Worm (Caenorhabditis elegans) whole organism, young adult: ENCODE results near the gene K02A6.2.

ENCODE experiments used
- B0035.1 ChIP-seq: sonication (generic microtip); optimal IDR thresholded peaks from 2 replicates; lab custom pipeline; 2016; ENCODE audit warnings: missing genetic modification characterization, mild to moderate bottlenecking, missing compliant biosample characterization, missing genotype, missing genetic modification reagents
- B0261.1 ChIP-seq: sonication (generic microtip); optimal IDR thresholded peaks from 2 replicates; lab custom pipeline; 2016; ENCODE audit warnings: mild to moderate bottlenecking, missing genetic modification characterization, moderate library complexity, missing compliant biosample characterization
- C06A6.2 ChIP-seq: fragments of 200-800 bp; sonication (Bioruptor generic); conservative IDR thresholded peaks from 2 replicates; pipeline ENCODE4 v1.3.6; 2022; ENCODE audit warnings: missing genetic modification characterization, missing compliant biosample characterization
- D2030.7 ChIP-seq: fragments of 200-800 bp; sonication (Bioruptor generic); IDR thresholded peaks from 2 replicates; pipeline ENCODE4 v1.3.6; 2022; ENCODE audit warnings: missing genetic modification reagents, missing genetic modification characterization, missing compliant biosample characterization
- F22D6.2 ChIP-seq: sonication (generic microtip); optimal IDR thresholded peaks from 2 replicates; lab custom pipeline; 2016; ENCODE audit warnings: mild to moderate bottlenecking, missing genetic modification characterization, missing compliant biosample characterization
- F23B12.7 ChIP-seq: sonication (generic microtip); optimal IDR thresholded peaks from 2 replicates; lab custom pipeline; 2017; ENCODE audit warnings: missing genetic modification characterization, mild to moderate bottlenecking, missing compliant biosample characterization, antibody characterized with exemption, moderate library complexity; ENCODE audit not compliant: insufficient read depth
- F39B2.1 ChIP-seq: fragments of 200-800 bp; sonication (Bioruptor generic); IDR thresholded peaks from 2 replicates; pipeline ENCODE4 v1.3.6; 2022; ENCODE audit warnings: missing genetic modification reagents, missing genetic modification characterization, missing compliant biosample characterization
- F49E8.2 ChIP-seq: sonication (generic microtip); optimal IDR thresholded peaks from 3 replicates; lab custom pipeline; 2017; ENCODE audit warnings: missing genetic modification characterization, mild to moderate bottlenecking, missing compliant biosample characterization, antibody characterized with exemption, moderate library complexity; ENCODE audit not compliant: insufficient read depth
- F57A8.1 ChIP-seq: fragments of 200-800 bp; sonication (Bioruptor generic); optimal IDR thresholded peaks from 2 replicates; lab custom pipeline; 2018; ENCODE audit warnings: mild to moderate bottlenecking, missing genetic modification characterization, moderate library complexity, missing compliant biosample characterization
- F57C9.4 ChIP-seq: sonication (generic microtip); optimal IDR thresholded peaks from 2 replicates; lab custom pipeline; 2017; ENCODE audit warnings: mild to moderate bottlenecking, missing genetic modification characterization, missing compliant biosample characterization
- K12H6.12 ChIP-seq: fragments of 200-800 bp; sonication (Bioruptor generic); optimal IDR thresholded peaks from 2 replicates; lab custom pipeline; 2018; ENCODE audit warnings: mild to moderate bottlenecking, missing genetic modification characterization, missing compliant biosample characterization
- T26A5.8 ChIP-seq: sonication (generic microtip); optimal IDR thresholded peaks from 2 replicates; lab custom pipeline; 2016; ENCODE audit warnings: missing genetic modification characterization, missing compliant biosample characterization
- Y53G8AR.9 ChIP-seq: fragments of 200-800 bp; sonication (Bioruptor generic); conservative IDR thresholded peaks from 2 replicates; pipeline ENCODE4 v1.3.6; 2022; ENCODE audit warnings: missing genetic modification reagents, missing genetic modification characterization, missing compliant biosample characterization
- Y67H2A.10 ChIP-seq: fragments of 200-800 bp; sonication (Bioruptor generic); conservative IDR thresholded peaks from 2 replicates; pipeline ENCODE4 v1.3.6; 2022; ENCODE audit warnings: missing genetic modification reagents, missing genetic modification characterization, missing compliant biosample characterization
- Y79H2A.3 ChIP-seq: fragments of 200-800 bp; sonication (Bioruptor generic); conservative IDR thresholded peaks from 2 replicates; pipeline ENCODE4 v1.3.6; 2022; ENCODE audit warnings: missing genetic modification reagents, missing genetic modification characterization, missing compliant biosample characterization
- akir-1 ChIP-seq: fragments of 200-800 bp; sonication (Bioruptor generic); optimal IDR thresholded peaks from 2 replicates; lab custom pipeline; 2018; ENCODE audit warnings: mild to moderate bottlenecking, missing genetic modification characterization, moderate library complexity, missing compliant biosample characterization
- atf-7 ChIP-seq: sonication (generic microtip); optimal IDR thresholded peaks from 2 replicates; lab custom pipeline; 2017; ENCODE audit warnings: mild to moderate bottlenecking, missing genetic modification characterization, missing compliant biosample characterization
- attf-3 ChIP-seq: fragments of 200-800 bp; sonication (Bioruptor generic); conservative IDR thresholded peaks from 2 replicates; pipeline ENCODE4 v1.3.6; 2022; ENCODE audit warnings: missing genetic modification reagents, missing genetic modification characterization, missing compliant biosample characterization
- ccch-3 ChIP-seq: fragments of 200-800 bp; sonication (Bioruptor generic); optimal IDR thresholded peaks from 2 replicates; lab custom pipeline; 2018; ENCODE audit warnings: mild to moderate bottlenecking, missing genetic modification characterization, missing compliant biosample characterization
- cebp-2 ChIP-seq: fragments of 200-800 bp; sonication (Bioruptor generic); IDR thresholded peaks from 2 replicates; pipeline ENCODE4 v1.3.6; 2022; ENCODE audit warnings: missing genetic modification characterization, missing compliant biosample characterization
- die-1 ChIP-seq: sonication (generic microtip); optimal IDR thresholded peaks from 2 replicates; lab custom pipeline; 2016; ENCODE audit warnings: missing genotype, mild to moderate bottlenecking, missing genetic modification characterization, missing compliant biosample characterization
- egl-18 ChIP-seq: fragments of 200-800 bp; sonication (Bioruptor generic); IDR thresholded peaks from 2 replicates; pipeline ENCODE4 v1.3.6; 2022; ENCODE audit warnings: missing genetic modification reagents, missing genetic modification characterization, missing compliant biosample characterization
- egl-44 ChIP-seq: fragments of 200-800 bp; sonication (Bioruptor generic); IDR thresholded peaks from 2 replicates; pipeline ENCODE4 v1.3.6; 2022; ENCODE audit warnings: missing genetic modification reagents, missing genetic modification characterization, missing compliant biosample characterization
- egrh-3 ChIP-seq: fragments of 200-800 bp; sonication (Bioruptor generic); IDR thresholded peaks from 2 replicates; pipeline ENCODE4 v1.3.6; 2022; ENCODE audit warnings: missing genetic modification reagents, missing genetic modification characterization, missing compliant biosample characterization
- ets-4 ChIP-seq: fragments of 200-800 bp; sonication (Bioruptor generic); optimal IDR thresholded peaks from 2 replicates; lab custom pipeline; 2018; ENCODE audit warnings: mild to moderate bottlenecking, missing genetic modification characterization, missing compliant biosample characterization
- fkh-3 ChIP-seq: sonication (generic microtip); optimal IDR thresholded peaks from 2 replicates; lab custom pipeline; 2016; ENCODE audit warnings: mild to moderate bottlenecking, missing genetic modification characterization, missing compliant biosample characterization
- gei-17 ChIP-seq: fragments of 200-800 bp; sonication (Bioruptor generic); optimal IDR thresholded peaks from 2 replicates; lab custom pipeline; 2018; ENCODE audit warnings: mild to moderate bottlenecking, missing genetic modification characterization, missing compliant biosample characterization
- hlh-12 ChIP-seq: sonication (generic microtip); optimal IDR thresholded peaks from 2 replicates; lab custom pipeline; 2016; ENCODE audit warnings: missing genetic modification characterization, missing compliant biosample characterization
- lag-1 ChIP-seq: fragments of 200-800 bp; sonication (Bioruptor generic); IDR thresholded peaks from 2 replicates; pipeline ENCODE4 v1.3.6; 2022; ENCODE audit warnings: missing genetic modification reagents, missing genetic modification characterization, missing compliant biosample characterization
- let-526 ChIP-seq: fragments of 200-800 bp; sonication (Bioruptor generic); IDR thresholded peaks from 2 replicates; pipeline ENCODE4 v1.3.6; 2022; ENCODE audit warnings: missing genetic modification reagents, missing genetic modification characterization, missing compliant biosample characterization
- lin-26 ChIP-seq: fragments of 200-800 bp; sonication (Bioruptor generic); IDR thresholded peaks from 2 replicates; pipeline ENCODE4 v1.3.6; 2022; ENCODE audit warnings: missing genetic modification reagents, missing genetic modification characterization, missing compliant biosample characterization
- lin-35 ChIP-seq, 3 experiments: fragments of 150-350 bp in 2 of 3; sonication (generic microtip) in 1 of 3; optimal IDR thresholded peaks; 2 replicates each; lab custom pipeline; 2014 to 2018; ENCODE audit warnings: missing biosample characterization in 3 of 3, missing genetic modification characterization in 3 of 3, missing genetic modification reagents in 3 of 3
- lin-40 ChIP-seq: sonication (generic microtip); optimal IDR thresholded peaks from 2 replicates; lab custom pipeline; 2016; ENCODE audit warnings: missing genetic modification characterization, mild to moderate bottlenecking, missing compliant biosample characterization, missing genotype, missing genetic modification reagents
- lir-1 ChIP-seq: fragments of 200-800 bp; sonication (Bioruptor generic); conservative IDR thresholded peaks from 2 replicates; pipeline ENCODE4 v1.3.6; 2022; ENCODE audit warnings: missing genetic modification reagents, missing genetic modification characterization, missing compliant biosample characterization
- madf-10 ChIP-seq: sonication (generic microtip); optimal IDR thresholded peaks from 2 replicates; lab custom pipeline; 2016; ENCODE audit warnings: mild to moderate bottlenecking, missing genetic modification characterization, missing compliant biosample characterization
- madf-3 ChIP-seq: fragments of 200-800 bp; sonication (Bioruptor generic); IDR thresholded peaks from 2 replicates; pipeline ENCODE4 v1.3.6; 2022; ENCODE audit warnings: missing genetic modification reagents, missing genetic modification characterization, missing compliant biosample characterization
- madf-6 ChIP-seq: fragments of 200-800 bp; sonication (Bioruptor generic); IDR thresholded peaks from 2 replicates; pipeline ENCODE4 v1.3.6; 2022; ENCODE audit warnings: missing genetic modification reagents, missing genetic modification characterization, missing compliant biosample characterization
- mcd-1 ChIP-seq: fragments of 200-800 bp; sonication (Bioruptor generic); IDR thresholded peaks from 2 replicates; pipeline ENCODE4 v1.3.6; 2022; ENCODE audit warnings: missing genetic modification reagents, missing genetic modification characterization, missing compliant biosample characterization
- nfya-2 ChIP-seq: fragments of 200-800 bp; sonication (Bioruptor generic); IDR thresholded peaks from 2 replicates; pipeline ENCODE4 v1.3.6; 2022; ENCODE audit warnings: missing genetic modification reagents, missing genetic modification characterization, missing compliant biosample characterization
- nhr-120 ChIP-seq: fragments of 200-800 bp; sonication (Bioruptor generic); IDR thresholded peaks from 2 replicates; pipeline ENCODE4 v1.3.6; 2022; ENCODE audit warnings: missing genetic modification characterization, missing compliant biosample characterization
- nhr-27 ChIP-seq: fragments of 200-800 bp; sonication (Bioruptor generic); optimal IDR thresholded peaks from 2 replicates; lab custom pipeline; 2018; ENCODE audit warnings: mild to moderate bottlenecking, missing genetic modification characterization, moderate library complexity, missing compliant biosample characterization
- pha-4 ChIP-seq: fragments of 150-350 bp; sonication (generic microtip); optimal IDR thresholded peaks from 2 replicates; lab custom pipeline; 2014; ENCODE audit warnings: missing biosample characterization, missing genetic modification reagents, missing genetic modification characterization
- sdz-38 ChIP-seq: sonication (generic microtip); optimal IDR thresholded peaks from 2 replicates; lab custom pipeline; 2016; ENCODE audit warnings: missing genotype, missing genetic modification characterization, missing compliant biosample characterization
- snpc-1.1 ChIP-seq: sonication (generic microtip); optimal IDR thresholded peaks from 2 replicates; lab custom pipeline; 2017; ENCODE audit warnings: missing genetic modification characterization, mild to moderate bottlenecking, missing compliant biosample characterization, antibody characterized with exemption, moderate library complexity, missing genotype, missing genetic modification reagents; ENCODE audit not compliant: insufficient read depth
- snpc-1.3 ChIP-seq: sonication (generic microtip); optimal IDR thresholded peaks from 2 replicates; lab custom pipeline; 2017; ENCODE audit warnings: missing genetic modification characterization, mild to moderate bottlenecking, missing compliant biosample characterization, antibody characterized with exemption, moderate library complexity, missing genotype, missing genetic modification reagents; ENCODE audit not compliant: insufficient read depth
- sptf-2 ChIP-seq: fragments of 200-800 bp; sonication (Bioruptor generic); optimal IDR thresholded peaks from 2 replicates; lab custom pipeline; 2018; ENCODE audit warnings: mild to moderate bottlenecking, missing genetic modification characterization, missing compliant biosample characterization
- tbx-9 ChIP-seq: sonication (generic microtip); optimal IDR thresholded peaks from 2 replicates; lab custom pipeline; 2016; ENCODE audit warnings: borderline replicate concordance, missing genetic modification characterization, inconsistent platforms, missing compliant biosample characterization
- unc-62 ChIP-seq: fragments of 150-350 bp; optimal IDR thresholded peaks from 2 replicates; lab custom pipeline; 2014; ENCODE audit warnings: missing biosample characterization, missing genetic modification reagents, missing genetic modification characterization
- ztf-6 ChIP-seq: fragments of 200-800 bp; sonication (Bioruptor generic); IDR thresholded peaks from 2 replicates; pipeline ENCODE4 v1.3.6; 2022; ENCODE audit warnings: missing genetic modification reagents, missing genetic modification characterization, missing compliant biosample characterization

K02A6.2 gene

ce11 chrX:8231858-8232257 lies 7.0 kb upstream of the K02A6.2 start, which contains the start of gene K02A6.3 (continued):
- TF ChIP-seq lin-40 (tag; lab: Kevin White, UChicago) (peak; percentile 88), snpc-1.3 (tag; lab: Kevin White, UChicago) (no peak), nhr-27 (no peak), pha-4 (tag; lab: Kevin White, UChicago) (peak; percentile 58), hlh-12 (tag; lab: Kevin White, UChicago) (no peak), tbx-9 (no peak), B0261.1 (tag; lab: Kevin White, UChicago) (no peak), B0035.1 (tag; lab: Kevin White, UChicago) (no peak), Y67H2A.10 (GFP tag; lab: Robert Waterston, UW) (no peak), let-526 (GFP tag; lab: Robert Waterston, UW) (no peak), nhr-120 (GFP tag; lab: Robert Waterston, UW) (no peak), unc-62 (GFP tag; lab: Kevin White, UChicago) (peak; percentile 15), akir-1 (GFP tag; lab: Kevin White, UChicago) (no peak), die-1 (tag; lab: Kevin White, UChicago) (peak; percentile 2), C06A6.2 (GFP tag; lab: Robert Waterston, UW) (peak; percentile 82), K12H6.12 (tag; lab: Kevin White, UChicago) (peak; percentile 92), F49E8.2 (tag; lab: Kevin White, UChicago) (no peak), snpc-1.1 (tag; lab: Kevin White, UChicago) (no peak), Y79H2A.3 (GFP tag; lab: Robert Waterston, UW) (no peak), madf-6 (no peak), cebp-2 (no peak), F23B12.7 (tag; lab: Kevin White, UChicago) (peak; percentile 51), gei-17 (GFP tag; lab: Kevin White, UChicago) (peak; percentile 75), attf-3 (GFP tag; lab: Robert Waterston, UW) (no peak), atf-7 (peak; percentile 74), D2030.7 (GFP tag; lab: Robert Waterston, UW) (no peak), F57A8.1 (GFP tag; lab: Kevin White, UChicago) (no peak), lag-1 (GFP tag; lab: Robert Waterston, UW) (no peak), egl-44 (GFP tag; lab: Robert Waterston, UW) (peak; percentile 79), madf-10 (peak; percentile 63), T26A5.8 (tag; lab: Kevin White, UChicago) (no peak), fkh-3 (no peak), lin-35 (GFP tag; optimal IDR thresholded peaks at IDR 0.05; lab: Kevin White, UChicago) (no peak), egrh-3 (GFP tag; lab: Robert Waterston, UW) (peak; percentile 39; the same call in 1 of the 2 replicates), sptf-2 (no peak), ztf-6 (no peak), mcd-1 (GFP tag; lab: Robert Waterston, UW) (peak; percentile 54), F39B2.1 (GFP tag; lab: Robert Waterston, UW) (no peak), lir-1 (GFP tag; lab: Robert Waterston, UW) (0 out of 2 replicates have a peak, but pooled peaks have one; percentile 22), madf-3 (GFP tag; lab: Robert Waterston, UW) (0 out of 2 replicates have a peak, but pooled peaks have one; percentile 37), Y53G8AR.9 (no peak), F57C9.4 (tag; lab: Kevin White, UChicago) (no peak), egl-18 (GFP tag; lab: Robert Waterston, UW) (no peak), sdz-38 (no peak), ets-4 (GFP tag; lab: Kevin White, UChicago) (peak; percentile 51), lin-26 (GFP tag; lab: Robert Waterston, UW) (peak; percentile 42; the same call in 1 of the 2 replicates), ccch-3 (GFP tag; lab: Kevin White, UChicago) (no peak), nfya-2 (GFP tag; lab: Robert Waterston, UW) (no peak), F22D6.2 (peak; percentile 78)
